Worm (Caenorhabditis elegans): ENCODE measurements around the gene Y70C5C.1.

DNA sequence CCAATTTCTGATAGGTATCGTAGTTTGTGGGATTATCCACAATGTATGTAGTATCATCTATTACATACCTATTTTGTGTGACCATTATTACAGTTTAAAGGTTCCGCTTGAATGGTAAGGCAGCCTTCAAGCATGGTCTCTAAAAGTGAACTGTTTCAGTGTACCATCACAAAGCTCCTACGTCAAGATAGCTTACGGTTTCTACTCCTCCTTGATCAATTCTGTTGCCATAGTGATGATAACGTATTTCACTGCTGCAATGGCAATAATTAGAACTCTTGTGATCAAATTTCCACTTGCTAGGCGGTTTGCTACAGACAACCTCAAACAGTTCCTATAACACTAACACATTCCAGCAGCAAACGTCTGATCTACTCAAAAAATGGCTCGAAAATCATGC is 16.6 kb upstream of the Y70C5C.1 start:
- TF ChIP-seq jun-1 (tag; optimal IDR thresholded peaks at IDR 0.05) = no peak
- TF ChIP-seq nhr-237 (tag; optimal IDR thresholded peaks at IDR 0.05) = no peak
- TF ChIP-seq pqm-1 (tag; optimal IDR thresholded peaks at IDR 0.05) = no peak
- TF ChIP-seq lin-1 (GFP tag; IDR thresholded peaks at IDR 0.05) = no peak
- TF ChIP-seq mdl-1 (tag; optimal IDR thresholded peaks at IDR 0.05) = no peak
- TF ChIP-seq ama-1 (optimal IDR thresholded peaks at IDR 0.05) = no peak
- TF ChIP-seq ceh-28 (tag; optimal IDR thresholded peaks at IDR 0.05) = no peak
- no peak for TF ChIP-seq skn-1 (tag; optimal IDR thresholded peaks at IDR 0.05)
- TF ChIP-seq nhr-11 (tag; optimal IDR thresholded peaks at IDR 0.05) = no peak
- TF ChIP-seq ctbp-1 (GFP tag; IDR thresholded peaks at IDR 0.05) = no peak
- no peak for TF ChIP-seq egl-43 (GFP tag; IDR thresholded peaks at IDR 0.05)
- no peak for TF ChIP-seq hmg-1.1 (GFP tag; IDR thresholded peaks at IDR 0.05)
- no peak for TF ChIP-seq lsy-2 (tag; optimal IDR thresholded peaks at IDR 0.05)
- TF ChIP-seq unc-62 (GFP tag; optimal IDR thresholded peaks at IDR 0.05 in 1 of 2) = no peak
- no peak for TF ChIP-seq unc-62 (tag; optimal IDR thresholded peaks at IDR 0.05)
